Fruit fly (Drosophila melanogaster) whole organism, prepupa: ENCODE results near the gene CG14852.

ENCODE experiments used
- Blimp-1 ChIP-seq: fragments of 200-800 bp; sonication (Bioruptor generic); optimal IDR thresholded peaks from 3 replicates; lab custom pipeline; 2017; ENCODE audit warnings: missing biosample characterization, missing genetic modification characterization, mild to moderate bottlenecking, moderate library complexity, missing genetic modification reagents
- CG10631 ChIP-seq: fragments of 200-800 bp; sonication (Bioruptor generic); optimal IDR thresholded peaks from 2 replicates; lab custom pipeline; 2016; ENCODE audit warnings: missing biosample characterization, missing genetic modification characterization
- CG10669 ChIP-seq: fragments of 200-800 bp; sonication (Bioruptor generic); optimal IDR thresholded peaks from 3 replicates; lab custom pipeline; 2018; ENCODE audit warnings: missing biosample characterization, mild to moderate bottlenecking, missing genetic modification characterization, moderate library complexity
- CG11294 ChIP-seq: fragments of 200-800 bp; sonication (Bioruptor generic); IDR thresholded peaks from 2 replicates; pipeline ENCODE4 v1.3.6; 2022; ENCODE audit warnings: missing biosample characterization, missing genetic modification characterization
- CG11902 ChIP-seq: fragments of 200-800 bp; sonication (Bioruptor generic); optimal IDR thresholded peaks from 3 replicates; lab custom pipeline; 2016; ENCODE audit warnings: missing biosample characterization, missing genetic modification characterization
- CG15336 ChIP-seq: fragments of 200-800 bp; sonication (Bioruptor generic); IDR thresholded peaks from 2 replicates; pipeline ENCODE4 v1.3.6; 2022; ENCODE audit warnings: missing biosample characterization, missing genetic modification characterization
- CG1621 ChIP-seq: fragments of 200-800 bp; sonication (Bioruptor generic); optimal IDR thresholded peaks from 3 replicates; lab custom pipeline; 2018; ENCODE audit warnings: missing biosample characterization, mild to moderate bottlenecking, missing genetic modification characterization
- CG16779 ChIP-seq: fragments of 200-800 bp; sonication (Bioruptor generic); optimal IDR thresholded peaks from 3 replicates; lab custom pipeline; 2017; ENCODE audit warnings: missing biosample characterization, mild to moderate bottlenecking, missing genetic modification characterization
- CG31627 ChIP-seq: fragments of 200-800 bp; sonication (Bioruptor generic); optimal IDR thresholded peaks from 3 replicates; lab custom pipeline; 2016; ENCODE audit warnings: missing biosample characterization, missing genetic modification characterization
- CG32006 ChIP-seq: fragments of 200-800 bp; sonication (Bioruptor generic); optimal IDR thresholded peaks from 3 replicates; lab custom pipeline; 2017; ENCODE audit warnings: missing biosample characterization, mild to moderate bottlenecking, missing genetic modification characterization
- CG3919 ChIP-seq: fragments of 200-800 bp; sonication (Bioruptor generic); optimal IDR thresholded peaks from 3 replicates; lab custom pipeline; 2016; ENCODE audit warnings: missing biosample characterization, missing genetic modification characterization
- CG4318 ChIP-seq: fragments of 200-800 bp; sonication (Bioruptor generic); optimal IDR thresholded peaks from 3 replicates; lab custom pipeline; 2017; ENCODE audit warnings: missing biosample characterization, mild to moderate bottlenecking, missing genetic modification characterization
- CG6276 ChIP-seq: fragments of 200-800 bp; sonication (Bioruptor generic); optimal IDR thresholded peaks from 2 replicates; lab custom pipeline; 2017; ENCODE audit warnings: missing biosample characterization, mild to moderate bottlenecking, missing genetic modification characterization
- CG6808 ChIP-seq: fragments of 200-800 bp; sonication (Bioruptor generic); optimal IDR thresholded peaks from 3 replicates; lab custom pipeline; 2017; ENCODE audit warnings: missing biosample characterization, missing genetic modification characterization, mild to moderate bottlenecking, moderate library complexity, missing genetic modification reagents
- CG6854 ChIP-seq: fragments of 200-800 bp; sonication (Bioruptor generic); optimal IDR thresholded peaks from 2 replicates; lab custom pipeline; 2017; ENCODE audit warnings: missing biosample characterization, mild to moderate bottlenecking, missing genetic modification characterization
- CG7368 ChIP-seq: fragments of 200-800 bp; sonication (Bioruptor generic); optimal IDR thresholded peaks from 3 replicates; lab custom pipeline; 2016; ENCODE audit warnings: missing biosample characterization, missing genetic modification characterization
- CG8119 ChIP-seq: fragments of 200-800 bp; sonication (Bioruptor generic); IDR thresholded peaks from 3 replicates; pipeline ENCODE4 v1.3.6; 2022; ENCODE audit warnings: missing biosample characterization, missing genetic modification characterization
- CG8319 ChIP-seq: fragments of 200-800 bp; sonication (Bioruptor generic); optimal IDR thresholded peaks from 3 replicates; lab custom pipeline; 2016; ENCODE audit warnings: missing biosample characterization, missing genetic modification characterization
- CG8632 ChIP-seq: fragments of 200-800 bp; sonication (Bioruptor generic); optimal IDR thresholded peaks from 3 replicates; lab custom pipeline; 2016; ENCODE audit warnings: missing biosample characterization, missing genetic modification characterization
- Eip75B ChIP-seq: fragments of 200-800 bp; sonication (Bioruptor generic); optimal IDR thresholded peaks from 3 replicates; lab custom pipeline; 2016; ENCODE audit warnings: missing biosample characterization, missing genetic modification characterization
- Eip93F ChIP-seq: fragments of 200-800 bp; sonication (Bioruptor generic); optimal IDR thresholded peaks from 2 replicates; lab custom pipeline; 2016; ENCODE audit warnings: missing biosample characterization, mild to moderate bottlenecking, missing genetic modification characterization
- Ets96B ChIP-seq: fragments of 200-800 bp; optimal IDR thresholded peaks from 2 replicates; lab custom pipeline; 2019; ENCODE audit warnings: missing biosample characterization, mild to moderate bottlenecking, missing genetic modification characterization, moderate library complexity
- Hr38 ChIP-seq: sonication (Bioruptor generic); optimal IDR thresholded peaks from 2 replicates; lab custom pipeline; 2016; ENCODE audit warnings: missing biosample characterization, missing genetic modification characterization
- Hr39 ChIP-seq: fragments of 200-800 bp; sonication (Bioruptor generic); optimal IDR thresholded peaks from 2 replicates; lab custom pipeline; 2016; ENCODE audit warnings: missing biosample characterization, missing genetic modification characterization
- Lpt ChIP-seq: fragments of 200-800 bp; sonication (Bioruptor generic); optimal IDR thresholded peaks from 3 replicates; lab custom pipeline; 2016; ENCODE audit warnings: missing biosample characterization, missing genetic modification characterization
- Met ChIP-seq: fragments of 200-800 bp; sonication (Bioruptor generic); optimal IDR thresholded peaks from 3 replicates; lab custom pipeline; 2016; ENCODE audit warnings: missing biosample characterization, missing genetic modification characterization
- OdsH ChIP-seq: fragments of 200-800 bp; sonication (Bioruptor generic); optimal IDR thresholded peaks from 3 replicates; lab custom pipeline; 2016; ENCODE audit warnings: missing biosample characterization, missing genetic modification characterization
- Smox ChIP-seq: fragments of 200-800 bp; sonication (Bioruptor generic); optimal IDR thresholded peaks from 3 replicates; lab custom pipeline; 2016; ENCODE audit warnings: missing biosample characterization, missing genetic modification characterization
- Sox102F ChIP-seq: fragments of 200-800 bp; sonication (Bioruptor generic); optimal IDR thresholded peaks from 2 replicates; lab custom pipeline; 2016; ENCODE audit warnings: missing biosample characterization, mild to moderate bottlenecking, missing genetic modification characterization
- Sox14 ChIP-seq: fragments of 200-800 bp; sonication (Bioruptor generic); optimal IDR thresholded peaks from 3 replicates; lab custom pipeline; 2016; ENCODE audit warnings: missing biosample characterization, missing genetic modification characterization
- achi ChIP-seq: fragments of 200-800 bp; sonication (Bioruptor generic); optimal IDR thresholded peaks from 3 replicates; lab custom pipeline; 2016; ENCODE audit warnings: missing biosample characterization, missing genetic modification characterization
- acj6 ChIP-seq: fragments of 200-800 bp; sonication (Bioruptor generic); optimal IDR thresholded peaks from 3 replicates; lab custom pipeline; 2016; ENCODE audit warnings: missing biosample characterization, missing genetic modification characterization
- dac ChIP-seq: fragments of 200-800 bp; sonication (Bioruptor generic); optimal IDR thresholded peaks from 2 replicates; lab custom pipeline; 2017; ENCODE audit warnings: missing biosample characterization, mild to moderate bottlenecking, missing genetic modification characterization
- eg ChIP-seq: fragments of 200-800 bp; sonication (Bioruptor generic); IDR thresholded peaks from 3 replicates; pipeline ENCODE4 v1.3.6; 2022; ENCODE audit warnings: missing biosample characterization, missing genetic modification characterization
- esn ChIP-seq: fragments of 200-800 bp; sonication (Bioruptor generic); optimal IDR thresholded peaks from 2 replicates; lab custom pipeline; 2016; ENCODE audit warnings: missing biosample characterization, mild to moderate bottlenecking, missing genetic modification characterization, moderate library complexity
- fd59A ChIP-seq: fragments of 200-800 bp; sonication (Bioruptor generic); optimal IDR thresholded peaks from 2 replicates; lab custom pipeline; 2017; ENCODE audit warnings: missing biosample characterization, mild to moderate bottlenecking, missing genetic modification characterization, missing genetic modification reagents
- fd85E ChIP-seq: fragments of 200-800 bp; sonication (Bioruptor generic); optimal IDR thresholded peaks from 3 replicates; lab custom pipeline; 2016; ENCODE audit warnings: missing biosample characterization, missing genetic modification characterization
- fkh ChIP-seq: fragments of 200-800 bp; sonication (Bioruptor generic); optimal IDR thresholded peaks from 3 replicates; lab custom pipeline; 2017; ENCODE audit warnings: missing biosample characterization, mild to moderate bottlenecking, missing genetic modification characterization, moderate library complexity
- lz ChIP-seq: fragments of 200-800 bp; sonication (Bioruptor generic); optimal IDR thresholded peaks from 3 replicates; lab custom pipeline; 2016; ENCODE audit warnings: missing biosample characterization, missing genetic modification characterization
- salr ChIP-seq, 2 experiments: fragments of 200-800 bp; sonication (Bioruptor generic); optimal IDR thresholded peaks; 3 replicates each; lab custom pipeline; 2016 to 2018; ENCODE audit warnings: missing biosample characterization in 2 of 2, missing genetic modification characterization in 2 of 2, mild to moderate bottlenecking in 1 of 2
- spab ChIP-seq: fragments of 200-800 bp; sonication (Bioruptor generic); optimal IDR thresholded peaks from 2 replicates; lab custom pipeline; 2017; ENCODE audit warnings: missing biosample characterization, mild to moderate bottlenecking, missing genetic modification characterization, missing genetic modification reagents
- ss ChIP-seq, 2 experiments: fragments of 200-800 bp; sonication (Bioruptor generic); optimal IDR thresholded peaks; 2 replicates in 1 of 2; 3 replicates in 1 of 2; lab custom pipeline; 2017 to 2018; ENCODE audit warnings: mild to moderate bottlenecking in 2 of 2, missing biosample characterization in 2 of 2, missing genetic modification characterization in 2 of 2, moderate library complexity in 1 of 2
- svp ChIP-seq: fragments of 200-800 bp; sonication (Bioruptor generic); peaks from one replicate; lab custom pipeline; 2016; ENCODE audit warnings: missing biosample characterization, missing genetic modification characterization
- topi ChIP-seq: fragments of 200-800 bp; sonication (Bioruptor generic); optimal IDR thresholded peaks from 3 replicates; lab custom pipeline; 2016; ENCODE audit warnings: missing biosample characterization, missing genetic modification characterization
- vri ChIP-seq: fragments of 200-800 bp; sonication (Bioruptor generic); optimal IDR thresholded peaks from 3 replicates; lab custom pipeline; 2016; ENCODE audit warnings: missing biosample characterization, mild to moderate bottlenecking, missing genetic modification characterization

The CG14852 gene

dm6 chr3R:14597935-14598424 lies 32.3 kb downstream of the CG14852 start (continued):
- peak; percentile 44 for TF ChIP-seq achi (GFP tag; lab: Kevin White, UChicago)
- peak; percentile 30; the same call in 1 of the 2 replicates for TF ChIP-seq CG15336 (GFP tag; lab: Robert Waterston, UW)
- TF ChIP-seq eg (GFP tag; lab: Robert Waterston, UW): peak; percentile 66
- peak; percentile 8 for TF ChIP-seq topi (GFP tag; lab: Kevin White, UChicago)
- TF ChIP-seq CG10669 (GFP tag; lab: Kevin White, UChicago): peak; percentile 54
- peak; percentile 25 for TF ChIP-seq Eip75B (GFP tag; lab: Kevin White, UChicago)
- peak; percentile 55 for TF ChIP-seq CG10631 (GFP tag; lab: Kevin White, UChicago)
- no peak for TF ChIP-seq Lpt (GFP tag; lab: Kevin White, UChicago)
- no peak for TF ChIP-seq fd85E (GFP tag; lab: Kevin White, UChicago)
- no peak for TF ChIP-seq dac
- no peak for TF ChIP-seq CG11902 (GFP tag; lab: Kevin White, UChicago)
- peak; percentile 46 to 67 for TF ChIP-seq ss (GFP tag; optimal IDR thresholded peaks at IDR 0.05; lab: Kevin White, UChicago)
- TF ChIP-seq CG8319 (GFP tag; lab: Kevin White, UChicago): no peak
- TF ChIP-seq CG8119 (GFP tag; lab: Robert Waterston, UW): peak; percentile 55; the same call in 1 of the 3 replicates
- TF ChIP-seq Met (GFP tag; lab: Kevin White, UChicago): no peak
- TF ChIP-seq Blimp-1: no peak
- peak; percentile 61 for TF ChIP-seq Ets96B (tag; lab: Kevin White, UChicago)
- TF ChIP-seq CG32006: peak; percentile 58
- peak; percentile 42 for TF ChIP-seq acj6
- TF ChIP-seq salr (GFP tag; optimal IDR thresholded peaks at IDR 0.05; lab: Kevin White, UChicago): peak in 1 of 2 experiments; percentile 21
- TF ChIP-seq spab: peak; percentile 48
- TF ChIP-seq CG3919 (GFP tag; lab: Kevin White, UChicago): peak; percentile 49
- TF ChIP-seq vri: no peak
- TF ChIP-seq CG8632 (GFP tag; lab: Kevin White, UChicago): no peak
- no peak for TF ChIP-seq CG7368 (GFP tag; lab: Kevin White, UChicago)
- no peak for TF ChIP-seq Sox102F (GFP tag; lab: Kevin White, UChicago)
- peak; percentile 35 for TF ChIP-seq CG1621 (tag; lab: Kevin White, UChicago)
- TF ChIP-seq lz (GFP tag; lab: Kevin White, UChicago): no peak

dm6 chr3R:14608892-14609692 lies 43.4 kb downstream of the CG14852 start, which contains the start of gene CG14853:
Gene CG14853 (plus strand): TSS chr3R:14609642.
- TF ChIP-seq Smox: peak; percentile 39
- peak; percentile 42 for TF ChIP-seq vri
- peak; percentile 18 for TF ChIP-seq Hr39 (GFP tag; lab: Kevin White, UChicago)
- peak; percentile 3 for TF ChIP-seq CG16779 (tag; lab: Kevin White, UChicago)
- peak; percentile 37 for TF ChIP-seq CG4318 (GFP tag; lab: Kevin White, UChicago)
- no peak for TF ChIP-seq Lpt (GFP tag; lab: Kevin White, UChicago)
- TF ChIP-seq Ets96B (tag; lab: Kevin White, UChicago): peak; percentile 67
- TF ChIP-seq CG10631 (GFP tag; lab: Kevin White, UChicago): peak; percentile 39
- no peak for TF ChIP-seq CG6854 (GFP tag; lab: Kevin White, UChicago)
- peak; percentile 9 for TF ChIP-seq CG6808 (GFP tag; lab: Kevin White, UChicago)
- TF ChIP-seq CG8632 (GFP tag; lab: Kevin White, UChicago): peak; percentile 47
- peak; percentile 73 for TF ChIP-seq OdsH (GFP tag; lab: Kevin White, UChicago)
- TF ChIP-seq fd59A (GFP tag; lab: Kevin White, UChicago): peak; percentile 20
- TF ChIP-seq Sox14 (GFP tag; lab: Kevin White, UChicago): no peak
- TF ChIP-seq esn (GFP tag; lab: Kevin White, UChicago): peak; percentile 51
- peak; percentile 31 for TF ChIP-seq CG6276 (GFP tag; lab: Kevin White, UChicago)
- no peak for TF ChIP-seq Eip93F (GFP tag; lab: Kevin White, UChicago)
- TF ChIP-seq Sox102F (GFP tag; lab: Kevin White, UChicago): peak; percentile 19
- peak; percentile 35; the same call in 1 of the 2 replicates for TF ChIP-seq CG11294 (GFP tag; lab: Robert Waterston, UW)
- TF ChIP-seq Hr38 (GFP tag; lab: Kevin White, UChicago): no peak
- TF ChIP-seq fd85E (GFP tag; lab: Kevin White, UChicago): no peak
- peak in 1 of 2 experiments; percentile 60 for TF ChIP-seq ss (GFP tag; optimal IDR thresholded peaks at IDR 0.05; lab: Kevin White, UChicago)
- peak; percentile 50 for TF ChIP-seq svp (GFP tag; lab: Kevin White, UChicago)
- peak; percentile 59 for TF ChIP-seq acj6
- no peak for TF ChIP-seq Blimp-1
- peak; percentile 71 for TF ChIP-seq achi (GFP tag; lab: Kevin White, UChicago)
- TF ChIP-seq CG1621 (tag; lab: Kevin White, UChicago): no peak
- TF ChIP-seq topi (GFP tag; lab: Kevin White, UChicago): no peak
- peak; percentile 16 for TF ChIP-seq CG31627
- peak; percentile 79 for TF ChIP-seq CG8119 (GFP tag; lab: Robert Waterston, UW)
- TF ChIP-seq fkh: peak; percentile 63
- peak; percentile 74 for TF ChIP-seq CG15336 (GFP tag; lab: Robert Waterston, UW)
- peak; percentile 22 for TF ChIP-seq Met (GFP tag; lab: Kevin White, UChicago)
- TF ChIP-seq CG10669 (GFP tag; lab: Kevin White, UChicago): peak; percentile 3
